Worm (Caenorhabditis elegans) whole organism, L4 larva: ENCODE measurements around the gene C09G9.8.

Experiments used
- F37D6.2 ChIP-seq: sonication (generic microtip); optimal IDR thresholded peaks from 2 replicates; lab custom pipeline; 2016; ENCODE audit warnings: mild to moderate bottlenecking, missing genetic modification characterization, missing compliant biosample characterization
- arid-1 ChIP-seq: fragments of 200-800 bp; sonication (Bioruptor generic); conservative IDR thresholded peaks from 2 replicates; pipeline ENCODE4 v1.3.6; 2022; ENCODE audit warnings: missing genetic modification reagents, missing genetic modification characterization, missing compliant biosample characterization
- daf-12 ChIP-seq: fragments of 150-350 bp; optimal IDR thresholded peaks from 2 replicates; lab custom pipeline; 2014; ENCODE audit warnings: missing biosample characterization, missing genetic modification reagents, missing genetic modification characterization
- duxl-1 ChIP-seq: sonication (generic microtip); optimal IDR thresholded peaks from 2 replicates; lab custom pipeline; 2016; ENCODE audit warnings: mild to moderate bottlenecking, missing genetic modification characterization, moderate library complexity, missing compliant biosample characterization; ENCODE audit not compliant: poor library complexity
- dve-1 ChIP-seq: sonication (generic microtip); optimal IDR thresholded peaks from 2 replicates; lab custom pipeline; 2017; ENCODE audit warnings: antibody characterized with exemption, mild to moderate bottlenecking, missing genetic modification characterization, missing compliant biosample characterization; ENCODE audit not compliant: insufficient read depth
- fkh-10 ChIP-seq: fragments of 150-350 bp; optimal IDR thresholded peaks from 2 replicates; lab custom pipeline; 2014; ENCODE audit warnings: missing biosample characterization, missing genetic modification reagents, missing genetic modification characterization
- fos-1 ChIP-seq: fragments of 150-350 bp; optimal IDR thresholded peaks from 2 replicates; lab custom pipeline; 2014; ENCODE audit warnings: missing biosample characterization, missing genetic modification characterization
- lin-13 ChIP-seq: fragments of 150-350 bp; optimal IDR thresholded peaks from 2 replicates; lab custom pipeline; 2014; ENCODE audit warnings: missing biosample characterization, missing genetic modification reagents, missing genetic modification characterization
- mes-2 ChIP-seq: sonication (generic microtip); optimal IDR thresholded peaks from 2 replicates; lab custom pipeline; 2016; ENCODE audit warnings: missing genotype, mild to moderate bottlenecking, missing genetic modification characterization, missing compliant biosample characterization; ENCODE audit not compliant: poor library complexity, severe bottlenecking
- nhr-11 ChIP-seq: fragments of 150-350 bp; optimal IDR thresholded peaks from 2 replicates; lab custom pipeline; 2014; ENCODE audit warnings: missing biosample characterization, missing genetic modification characterization
- nhr-42 ChIP-seq: fragments of 200-800 bp; sonication (Bioruptor generic); IDR thresholded peaks from 2 replicates; pipeline ENCODE4 v1.3.6; 2022; ENCODE audit warnings: missing genetic modification characterization, missing compliant biosample characterization
- unc-39 ChIP-seq: sonication (generic microtip); optimal IDR thresholded peaks from 2 replicates; lab custom pipeline; 2017; ENCODE audit warnings: missing biosample characterization, missing genetic modification characterization
- unc-62 ChIP-seq, 3 experiments: fragments of 150-350 bp in 1 of 3; sonication (generic microtip); optimal IDR thresholded peaks in 2 of 3; peaks in 1 of 3; 1 replicate in 1 of 3; 2 replicates in 2 of 3; lab custom pipeline; 2014 to 2017; ENCODE audit warnings: missing biosample characterization in 3 of 3, missing genetic modification characterization in 3 of 3, missing genetic modification reagents in 3 of 3, missing genotype in 1 of 3
- ztf-11 ChIP-seq: fragments of 150-350 bp; optimal IDR thresholded peaks from 2 replicates; lab custom pipeline; 2014; ENCODE audit warnings: missing biosample characterization, missing genetic modification characterization

ce11 chrIV:8886228-8886627 is 4.9 kb downstream of the C09G9.8 start, which contains the start of gene C09G9.5:
- no peak for TF ChIP-seq nhr-42 (GFP tag; lab: Robert Waterston, UW)
- no peak for TF ChIP-seq F37D6.2 (tag; lab: Kevin White, UChicago)
- no peak for TF ChIP-seq fkh-10
- TF ChIP-seq nhr-11 (tag; lab: Kevin White, UChicago) = no peak
- no peak for TF ChIP-seq unc-62 (GFP tag; optimal IDR thresholded peaks at IDR 0.05 in 1 of 2; lab: Kevin White, UChicago)
- no peak for TF ChIP-seq unc-62 (tag; optimal IDR thresholded peaks at IDR 0.05; lab: Kevin White, UChicago)
- TF ChIP-seq daf-12 = no peak
- no peak for TF ChIP-seq fos-1 (tag; lab: Kevin White, UChicago)
- no peak for TF ChIP-seq unc-39 (tag; lab: Kevin White, UChicago)
- no peak for TF ChIP-seq arid-1 (GFP tag; lab: Robert Waterston, UW)
- no peak for TF ChIP-seq lin-13 (GFP tag; lab: Kevin White, UChicago)
- no peak for TF ChIP-seq ztf-11 (tag; lab: Kevin White, UChicago)
- no peak for TF ChIP-seq dve-1 (tag; lab: Kevin White, UChicago)
- TF ChIP-seq mes-2 (tag; lab: Kevin White, UChicago) = no peak
- no peak for TF ChIP-seq duxl-1 (tag; lab: Kevin White, UChicago)
